Worm (Caenorhabditis elegans): ENCODE data around the gene C15B12.1.

DNA sequence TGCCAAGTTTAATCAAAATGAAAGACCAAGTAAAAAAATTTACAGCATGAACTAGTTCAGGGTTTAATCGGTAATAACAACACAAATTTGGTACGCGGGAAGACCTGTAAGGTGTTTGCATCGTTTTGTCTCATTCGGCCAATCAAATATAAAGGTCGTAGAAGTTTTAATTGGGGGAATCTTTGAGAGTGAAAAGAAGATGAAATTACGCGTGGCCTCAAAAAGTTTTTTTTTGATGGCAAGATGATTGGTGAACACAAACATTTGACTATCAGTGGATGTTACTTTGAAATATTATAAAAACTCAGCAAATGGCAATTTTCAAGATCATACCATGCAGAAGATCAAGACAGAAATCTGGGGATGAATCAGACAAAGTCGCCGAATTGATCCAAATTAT is 21.5 kb upstream of the C15B12.1 start, which contains the start of gene nas-33:
- TF ChIP-seq B0261.1 (tag; optimal IDR thresholded peaks at IDR 0.05) (no peak), pha-4 (tag; optimal IDR thresholded peaks at IDR 0.05) (no peak), Y67H2A.10 (GFP tag; conservative IDR thresholded peaks at IDR 0.05) (no peak), pbrm-1 (GFP tag; IDR thresholded peaks at IDR 0.05) (no peak), mes-4 (tag; optimal IDR thresholded peaks at IDR 0.05) (no peak), ama-1 (optimal IDR thresholded peaks at IDR 0.05) (no peak), ama-1 (GFP tag; optimal IDR thresholded peaks at IDR 0.05) (no peak), Y79H2A.3 (GFP tag; conservative IDR thresholded peaks at IDR 0.05) (no peak), C06A6.2 (GFP tag; conservative IDR thresholded peaks at IDR 0.05) (no peak), K12H6.12 (tag; optimal IDR thresholded peaks at IDR 0.05) (no peak), die-1 (tag; optimal IDR thresholded peaks at IDR 0.05) (no peak), Y56A3A.18 (GFP tag; IDR thresholded peaks at IDR 0.05) (no peak), lin-35 (GFP tag; optimal IDR thresholded peaks at IDR 0.05) (no peak)

All from whole organism, young adult.